Fruit fly (Drosophila melanogaster) whole organism, embryonic: ENCODE measurements around the gene Mzt1.

Source experiments
- CG11085 ChIP-seq: fragments of 200-800 bp; sonication (Bioruptor generic); IDR thresholded peaks from 2 replicates; pipeline ENCODE4 v1.3.6; 2022; ENCODE audit warnings: missing biosample characterization, missing genetic modification characterization
- CG11723 ChIP-seq: fragments of 200-800 bp; sonication (Bioruptor generic); optimal IDR thresholded peaks from 2 replicates; lab custom pipeline; 2017; ENCODE audit warnings: missing biosample characterization, mild to moderate bottlenecking, missing genetic modification characterization
- CG12769 ChIP-seq: fragments of 200-800 bp; sonication (Bioruptor generic); optimal IDR thresholded peaks from 2 replicates; lab custom pipeline; 2019; ENCODE audit warnings: missing biosample characterization, mild to moderate bottlenecking, missing genetic modification characterization, moderate library complexity
- CG1603 ChIP-seq: fragments of 200-800 bp; sonication (Bioruptor generic); optimal IDR thresholded peaks from 2 replicates; lab custom pipeline; 2019; ENCODE audit warnings: missing biosample characterization, mild to moderate bottlenecking, missing genetic modification characterization, moderate library complexity
- CG17802 ChIP-seq: fragments of 200-800 bp; sonication (Bioruptor generic); optimal IDR thresholded peaks from 2 replicates; lab custom pipeline; 2018; ENCODE audit warnings: missing biosample characterization, mild to moderate bottlenecking, missing genetic modification characterization, moderate library complexity
- CG1832 ChIP-seq: fragments of 200-800 bp; sonication (Bioruptor generic); optimal IDR thresholded peaks from 2 replicates; lab custom pipeline; 2017; ENCODE audit warnings: missing biosample characterization, mild to moderate bottlenecking, missing genetic modification characterization, inconsistent platforms
- CG2199 ChIP-seq: fragments of 200-800 bp; sonication (Bioruptor generic); IDR thresholded peaks from 3 replicates; pipeline ENCODE4 v1.3.6; 2022; ENCODE audit warnings: missing biosample characterization, missing genetic modification characterization
- CG31441 ChIP-seq: fragments of 200-800 bp; sonication (Bioruptor generic); IDR thresholded peaks from 2 replicates; pipeline ENCODE4 v1.3.6; 2022; ENCODE audit warnings: missing biosample characterization, missing genetic modification characterization
- CG32772 ChIP-seq: fragments of 200-800 bp; sonication (Bioruptor generic); IDR thresholded peaks from 2 replicates; pipeline ENCODE4 v1.3.6; 2022; ENCODE audit warnings: missing biosample characterization, missing genetic modification characterization
- CG8924 ChIP-seq: fragments of 200-800 bp; optimal IDR thresholded peaks from 3 replicates; lab custom pipeline; 2019; ENCODE audit warnings: missing biosample characterization, mild to moderate bottlenecking, missing genetic modification characterization, moderate library complexity
- CG8944 ChIP-seq: fragments of 200-800 bp; sonication (Bioruptor generic); optimal IDR thresholded peaks from 3 replicates; lab custom pipeline; 2016; ENCODE audit warnings: missing biosample characterization, missing genetic modification characterization
- CG9932 ChIP-seq: fragments of 200-800 bp; sonication (Bioruptor generic); IDR thresholded peaks from 2 replicates; pipeline ENCODE4 v1.3.6; 2022; ENCODE audit warnings: missing biosample characterization, missing genetic modification characterization
- CrebB ChIP-seq: fragments of 200-800 bp; sonication (Bioruptor generic); optimal IDR thresholded peaks from 3 replicates; lab custom pipeline; 2018; ENCODE audit warnings: missing biosample characterization, mild to moderate bottlenecking, missing genetic modification characterization
- D19A ChIP-seq: fragments of 200-800 bp; optimal IDR thresholded peaks from 3 replicates; lab custom pipeline; 2019; ENCODE audit warnings: missing biosample characterization, mild to moderate bottlenecking, missing genetic modification characterization, moderate library complexity
- D19B ChIP-seq: fragments of 200-800 bp; sonication (Bioruptor generic); optimal IDR thresholded peaks from 2 replicates; lab custom pipeline; 2017; ENCODE audit warnings: missing biosample characterization, mild to moderate bottlenecking, missing genetic modification characterization
- Deaf1 ChIP-seq: fragments of 200-800 bp; optimal IDR thresholded peaks from 3 replicates; lab custom pipeline; 2019; ENCODE audit warnings: missing biosample characterization, mild to moderate bottlenecking, missing genetic modification characterization, moderate library complexity
- Dref ChIP-seq: fragments of 200-800 bp; sonication (Bioruptor generic); IDR thresholded peaks from 2 replicates; pipeline ENCODE4 v1.3.6; 2022; ENCODE audit warnings: missing biosample characterization, missing genetic modification characterization
- ERR ChIP-seq: fragments of 200-800 bp; sonication (Bioruptor generic); optimal IDR thresholded peaks from 2 replicates; lab custom pipeline; 2016; ENCODE audit warnings: missing biosample characterization, missing genetic modification characterization
- Fer1 ChIP-seq: fragments of 200-800 bp; sonication (Bioruptor generic); optimal IDR thresholded peaks from 2 replicates; lab custom pipeline; 2017; ENCODE audit warnings: missing biosample characterization, mild to moderate bottlenecking, missing genetic modification characterization
- HLHmδ ChIP-seq: fragments of 200-800 bp; sonication (Bioruptor generic); optimal IDR thresholded peaks from 2 replicates; lab custom pipeline; 2018; ENCODE audit warnings: missing biosample characterization, mild to moderate bottlenecking, missing genetic modification characterization, moderate library complexity
- Hmr ChIP-seq: fragments of 200-800 bp; sonication (Bioruptor generic); optimal IDR thresholded peaks from 3 replicates; lab custom pipeline; 2017; ENCODE audit warnings: mild to moderate bottlenecking, missing biosample characterization, missing genetic modification reagents, missing genetic modification characterization
- Nf-YA ChIP-seq: fragments of 200-800 bp; sonication (Bioruptor generic); IDR thresholded peaks from 2 replicates; pipeline ENCODE4 v1.3.6; 2022; ENCODE audit warnings: missing biosample characterization, missing genetic modification characterization
- Opbp ChIP-seq: fragments of 200-800 bp; sonication (Bioruptor generic); IDR thresholded peaks from 3 replicates; pipeline ENCODE4 v1.3.6; 2022; ENCODE audit warnings: missing biosample characterization, missing genetic modification characterization; ENCODE audit not compliant: partially characterized antibody
- Optix ChIP-seq: fragments of 200-800 bp; sonication (Bioruptor generic); IDR thresholded peaks from 3 replicates; pipeline ENCODE4 v1.3.6; 2022; ENCODE audit warnings: missing biosample characterization, missing genetic modification characterization
- Sry-β ChIP-seq: fragments of 200-800 bp; sonication (Bioruptor generic); optimal IDR thresholded peaks from 2 replicates; lab custom pipeline; 2018; ENCODE audit warnings: missing biosample characterization, mild to moderate bottlenecking, missing genetic modification characterization, moderate library complexity
- Usf ChIP-seq: fragments of 200-800 bp; sonication (Bioruptor generic); optimal IDR thresholded peaks from 2 replicates; lab custom pipeline; 2017; ENCODE audit warnings: missing genotype, missing biosample characterization, missing genetic modification characterization
- ash1 ChIP-seq: fragments of 200-800 bp; sonication (Bioruptor generic); optimal IDR thresholded peaks from 2 replicates; lab custom pipeline; 2018; ENCODE audit warnings: missing biosample characterization, mild to moderate bottlenecking, missing genetic modification characterization
- cad ChIP-seq: fragments of >200 bp; optimal IDR thresholded peaks from 2 replicates; lab custom pipeline; 2017; ENCODE audit warnings: missing biosample characterization, missing genetic modification characterization
- chn ChIP-seq: fragments of 200-800 bp; sonication (Bioruptor generic); optimal IDR thresholded peaks from 2 replicates; lab custom pipeline; 2016; ENCODE audit warnings: missing biosample characterization, missing genetic modification characterization
- dati ChIP-seq: fragments of 200-800 bp; sonication (Bioruptor generic); IDR thresholded peaks from 2 replicates; pipeline ENCODE4 v1.3.6; 2022; ENCODE audit warnings: missing biosample characterization, missing genetic modification characterization
- dpn ChIP-seq, 2 experiments: fragments of 200-800 bp; sonication (Bioruptor generic); optimal IDR thresholded peaks; 3 replicates each; lab custom pipeline; 2016; ENCODE audit warnings: missing biosample characterization in 2 of 2, missing genetic modification characterization in 2 of 2
- eyg ChIP-seq: fragments of 200-800 bp; sonication (Bioruptor generic); optimal IDR thresholded peaks from 3 replicates; lab custom pipeline; 2016; ENCODE audit warnings: missing biosample characterization, missing genetic modification characterization
- gce ChIP-seq: fragments of 200-800 bp; sonication (Bioruptor generic); IDR thresholded peaks from 3 replicates; pipeline ENCODE4 v1.3.6; 2022; ENCODE audit warnings: missing biosample characterization, missing genetic modification characterization
- gcm2 ChIP-seq: fragments of 200-800 bp; sonication (Bioruptor generic); optimal IDR thresholded peaks from 2 replicates; lab custom pipeline; 2016; ENCODE audit warnings: missing biosample characterization, missing genetic modification characterization
- gro ChIP-seq: fragments of 200-800 bp; sonication (Bioruptor generic); optimal IDR thresholded peaks from 2 replicates; lab custom pipeline; 2016; ENCODE audit warnings: missing biosample characterization, missing genetic modification characterization
- gt ChIP-seq: fragments of 200-800 bp; sonication (Bioruptor generic); IDR thresholded peaks from 2 replicates; pipeline ENCODE4 v1.3.6; 2022; ENCODE audit warnings: missing biosample characterization, missing genetic modification characterization
- hb ChIP-seq: fragments of 200-800 bp; sonication (Bioruptor generic); IDR thresholded peaks from 3 replicates; pipeline ENCODE4 v1.3.6; 2022; ENCODE audit warnings: missing biosample characterization, missing genetic modification characterization; ENCODE audit not compliant: partially characterized antibody
- her ChIP-seq: fragments of 200-800 bp; sonication (Bioruptor generic); optimal IDR thresholded peaks from 2 replicates; lab custom pipeline; 2016; ENCODE audit warnings: missing biosample characterization, missing genetic modification characterization
- hkb ChIP-seq, 2 experiments: fragments of 200-800 bp in 1 of 2; fragments of >200 bp in 1 of 2; sonication (Bioruptor generic) in 1 of 2; IDR thresholded peaks in 1 of 2; optimal IDR thresholded peaks in 1 of 2; 2 replicates each; pipeline versions ENCODE4 v1.3.6 to Lab custom; 2017 to 2022; ENCODE audit warnings: missing biosample characterization in 1 of 2, missing genetic modification characterization in 1 of 2
- nerfin-2 ChIP-seq: fragments of 200-800 bp; sonication (Bioruptor generic); IDR thresholded peaks from 2 replicates; pipeline ENCODE4 v1.3.6; 2022; ENCODE audit warnings: missing biosample characterization, missing genetic modification characterization; ENCODE audit not compliant: partially characterized antibody
- nmo ChIP-seq: fragments of 200-800 bp; sonication (Bioruptor generic); optimal IDR thresholded peaks from 2 replicates; lab custom pipeline; 2018; ENCODE audit warnings: missing biosample characterization, mild to moderate bottlenecking, missing genetic modification characterization, moderate library complexity
- peb ChIP-seq: fragments of 200-800 bp; sonication (Bioruptor generic); IDR thresholded peaks from 2 replicates; pipeline ENCODE4 v1.3.6; 2022; ENCODE audit warnings: missing biosample characterization, missing genetic modification characterization
- run ChIP-seq: fragments of 200-800 bp; sonication (Bioruptor generic); optimal IDR thresholded peaks from 3 replicates; lab custom pipeline; 2018; ENCODE audit warnings: missing biosample characterization, mild to moderate bottlenecking, missing genetic modification characterization
- salm ChIP-seq: fragments of 200-800 bp; sonication (Bioruptor generic); optimal IDR thresholded peaks from 2 replicates; lab custom pipeline; 2018; ENCODE audit warnings: missing biosample characterization, mild to moderate bottlenecking, missing genetic modification characterization
- sd ChIP-seq: fragments of 200-800 bp; sonication (Bioruptor generic); optimal IDR thresholded peaks from 3 replicates; lab custom pipeline; 2018; ENCODE audit warnings: missing biosample characterization, mild to moderate bottlenecking, missing genetic modification characterization, moderate library complexity
- so ChIP-seq: fragments of 200-800 bp; sonication (Bioruptor generic); IDR thresholded peaks from 3 replicates; pipeline ENCODE4 v1.3.6; 2022; ENCODE audit warnings: missing biosample characterization, missing genetic modification characterization
- sob ChIP-seq: fragments of 200-800 bp; sonication (Bioruptor generic); IDR thresholded peaks from 2 replicates; pipeline ENCODE4 v1.3.6; 2022; ENCODE audit warnings: missing biosample characterization, missing genetic modification characterization
- stwl ChIP-seq: fragments of 200-800 bp; sonication (Bioruptor generic); optimal IDR thresholded peaks from 3 replicates; lab custom pipeline; 2018; ENCODE audit warnings: missing biosample characterization, mild to moderate bottlenecking, missing genetic modification characterization, moderate library complexity
- z ChIP-seq: fragments of 200-800 bp; sonication (Bioruptor generic); IDR thresholded peaks from 3 replicates; pipeline ENCODE4 v1.3.6; 2022; ENCODE audit warnings: missing biosample characterization, missing genetic modification characterization
- zfh1 ChIP-seq: fragments of 200-800 bp; sonication (Bioruptor generic); IDR thresholded peaks from 3 replicates; pipeline ENCODE4 v1.3.6; 2022; ENCODE audit warnings: missing biosample characterization, missing genetic modification characterization

The Mzt1 gene

dm6 chr3L:2377114-2377783 is 11.8 kb upstream of the Mzt1 start, which contains the start of the genes CG15877 and Svil (continued):
- TF ChIP-seq CG8924 (tag; lab: Kevin White, UChicago) (no peak), CG32772 (GFP tag; lab: Robert Waterston, UW) (no peak), ERR (no peak), Nf-YA (GFP tag; lab: Robert Waterston, UW) (no peak), CG11085 (GFP tag; lab: Robert Waterston, UW) (no peak), peb (no peak), hkb (optimal IDR thresholded peaks at IDR 0.05; lab: Kevin White, UChicago) (peak; percentile 72), hkb (GFP tag; IDR thresholded peaks at IDR 0.05; lab: Robert Waterston, UW) (no peak), eyg (GFP tag; lab: Kevin White, UChicago) (no peak), D19B (GFP tag; lab: Kevin White, UChicago) (no peak), stwl (peak; percentile 78), Opbp (GFP tag; lab: Robert Waterston, UW) (peak; percentile 59; the same call in 2 of the 3 replicates), dati (no peak), CG9932 (peak; percentile 56), Usf (GFP tag; lab: Kevin White, UChicago) (no peak), CG31441 (GFP tag; lab: Robert Waterston, UW) (no peak), ash1 (GFP tag; lab: Kevin White, UChicago) (no peak), Dref (GFP tag; lab: Robert Waterston, UW) (0 out of 2 replicates have a peak, but pooled peaks have one; percentile 24), gro (peak; percentile 1), dpn (GFP tag; optimal IDR thresholded peaks at IDR 0.05; lab: Kevin White, UChicago) (peak in 1 of 2 experiments; percentile 36), salm (tag; lab: Kevin White, UChicago) (no peak), CG12769 (tag; lab: Kevin White, UChicago) (peak; percentile 29), CG2199 (GFP tag; lab: Robert Waterston, UW) (0 out of 3 replicates have a peak, but pooled peaks have one; percentile 52), CG1832 (GFP tag; lab: Kevin White, UChicago) (no peak), HLHmδ (no peak), CG1603 (tag; lab: Kevin White, UChicago) (peak; percentile 72), CrebB (no peak), so (GFP tag; lab: Robert Waterston, UW) (0 out of 3 replicates have a peak, but pooled peaks have one; percentile 25), CG8944 (no peak), gcm2 (GFP tag; lab: Kevin White, UChicago) (no peak), gce (no peak), her (peak; percentile 47), nmo (GFP tag; lab: Kevin White, UChicago) (peak; percentile 18), gt (GFP tag; lab: Robert Waterston, UW) (no peak), CG11723 (GFP tag; lab: Kevin White, UChicago) (no peak), Sry-β (peak; percentile 53), z (GFP tag; lab: Robert Waterston, UW) (no peak), cad (GFP tag; lab: Kevin White, UChicago) (no peak), sob (GFP tag; lab: Robert Waterston, UW) (peak; percentile 51), Hmr (GFP tag; lab: Kevin White, UChicago) (peak; percentile 25), run (tag; lab: Kevin White, UChicago) (no peak), sd (tag; lab: Kevin White, UChicago) (no peak), nerfin-2 (GFP tag; lab: Robert Waterston, UW) (0 out of 2 replicates have a peak, but pooled peaks have one; percentile 19), Fer1 (GFP tag; lab: Kevin White, UChicago) (peak; percentile 4), hb (GFP tag; lab: Robert Waterston, UW) (no peak), D19A (tag; lab: Kevin White, UChicago) (no peak), CG17802 (tag; lab: Kevin White, UChicago) (peak; percentile 47), Deaf1 (tag; lab: Kevin White, UChicago) (no peak), Optix (GFP tag; lab: Robert Waterston, UW) (no peak), chn (GFP tag; lab: Kevin White, UChicago) (peak; percentile 45), zfh1 (GFP tag; lab: Robert Waterston, UW) (no peak)
